Worm (Caenorhabditis elegans) whole organism, late embryonic: Measurements from ENCODE around the gene F10E9.10.

Experiments used
- C08G9.2 ChIP-seq: sonication (generic microtip); optimal IDR thresholded peaks from 2 replicates; lab custom pipeline; 2016; ENCODE audit warnings: mild to moderate bottlenecking, missing genetic modification characterization, moderate library complexity, missing compliant biosample characterization
- ahr-1 ChIP-seq: sonication (generic microtip); optimal IDR thresholded peaks from 2 replicates; lab custom pipeline; 2016; ENCODE audit warnings: missing genetic modification characterization, missing compliant biosample characterization
- ama-1 ChIP-seq: fragments of 150-350 bp; optimal IDR thresholded peaks from 2 replicates; lab custom pipeline; 2014
- ceh-2 ChIP-seq: sonication (generic microtip); optimal IDR thresholded peaks from 2 replicates; lab custom pipeline; 2016; ENCODE audit warnings: missing genotype, missing genetic modification characterization, missing compliant biosample characterization
- ceh-48 ChIP-seq: sonication (generic microtip); optimal IDR thresholded peaks from 2 replicates; lab custom pipeline; 2016; ENCODE audit warnings: missing genetic modification characterization, inconsistent platforms, missing compliant biosample characterization
- ceh-6 ChIP-seq: fragments of 200-800 bp; sonication (Bioruptor generic); optimal IDR thresholded peaks from 2 replicates; lab custom pipeline; 2018; ENCODE audit warnings: mild to moderate bottlenecking, missing genetic modification characterization, missing compliant biosample characterization
- ceh-9 ChIP-seq: sonication (generic microtip); optimal IDR thresholded peaks from 2 replicates; lab custom pipeline; 2016; ENCODE audit warnings: mild to moderate bottlenecking, missing genetic modification characterization, inconsistent platforms, missing compliant biosample characterization
- fax-1 ChIP-seq: sonication (generic microtip); optimal IDR thresholded peaks from 2 replicates; lab custom pipeline; 2016; ENCODE audit warnings: missing genotype, missing genetic modification characterization, missing compliant biosample characterization
- fkh-10 ChIP-seq: fragments of 150-350 bp; optimal IDR thresholded peaks from 2 replicates; lab custom pipeline; 2014; ENCODE audit warnings: missing biosample characterization, missing genetic modification reagents, missing genetic modification characterization
- gmeb-2 ChIP-seq: sonication (generic microtip); optimal IDR thresholded peaks from 2 replicates; lab custom pipeline; 2016; ENCODE audit warnings: missing genetic modification characterization, inconsistent platforms, missing compliant biosample characterization
- hlh-13 ChIP-seq: fragments of 200-800 bp; sonication (Bioruptor generic); optimal IDR thresholded peaks from 2 replicates; lab custom pipeline; 2018; ENCODE audit warnings: mild to moderate bottlenecking, missing genetic modification characterization, missing compliant biosample characterization
- hlh-15 ChIP-seq: sonication (generic microtip); optimal IDR thresholded peaks from 2 replicates; lab custom pipeline; 2016; ENCODE audit warnings: missing genetic modification characterization, missing compliant biosample characterization
- hlh-30 ChIP-seq: sonication (generic microtip); optimal IDR thresholded peaks from 2 replicates; lab custom pipeline; 2017; ENCODE audit warnings: antibody characterized with exemption, missing genetic modification characterization, missing compliant biosample characterization; ENCODE audit not compliant: insufficient read depth
- hlh-6 ChIP-seq: sonication (generic microtip); optimal IDR thresholded peaks from 2 replicates; lab custom pipeline; 2016; ENCODE audit warnings: missing genotype, missing genetic modification characterization, missing compliant biosample characterization
- lin-11 ChIP-seq: fragments of 200-800 bp; sonication (Bioruptor generic); optimal IDR thresholded peaks from 2 replicates; lab custom pipeline; 2018; ENCODE audit warnings: mild to moderate bottlenecking, missing genetic modification characterization, missing compliant biosample characterization
- nhr-11 ChIP-seq: fragments of 150-350 bp; optimal IDR thresholded peaks from 2 replicates; lab custom pipeline; 2014; ENCODE audit warnings: missing biosample characterization, missing genetic modification characterization
- pag-3 ChIP-seq: sonication (generic microtip); optimal IDR thresholded peaks from 2 replicates; lab custom pipeline; 2016; ENCODE audit warnings: missing compliant biosample characterization, missing genetic modification characterization, borderline replicate concordance
- pax-1 ChIP-seq: fragments of 150-350 bp; optimal IDR thresholded peaks from 2 replicates; lab custom pipeline; 2014; ENCODE audit warnings: missing biosample characterization, missing genetic modification characterization
- pha-4 ChIP-seq: fragments of 150-350 bp; optimal IDR thresholded peaks from 2 replicates; lab custom pipeline; 2018; ENCODE audit warnings: missing biosample characterization, missing genetic modification reagents, missing genetic modification characterization
- pqm-1 ChIP-seq: sonication (generic microtip); optimal IDR thresholded peaks from 2 replicates; lab custom pipeline; 2016; ENCODE audit warnings: missing genetic modification characterization, missing compliant biosample characterization
- rnt-1 ChIP-seq: sonication (generic microtip); optimal IDR thresholded peaks from 2 replicates; lab custom pipeline; 2016; ENCODE audit warnings: missing genetic modification characterization, missing compliant biosample characterization
- sox-2 ChIP-seq: fragments of 200-800 bp; sonication (Bioruptor generic); IDR thresholded peaks from 2 replicates; pipeline ENCODE4 v1.3.6; 2022; ENCODE audit warnings: missing genetic modification reagents, missing genetic modification characterization, missing compliant biosample characterization
- unc-3 ChIP-seq, 2 experiments: fragments of 200-800 bp in 1 of 2; sonication (Bioruptor generic) in 1 of 2; sonication (generic microtip) in 1 of 2; conservative IDR thresholded peaks in 1 of 2; optimal IDR thresholded peaks in 1 of 2; 2 replicates each; pipeline versions ENCODE4 v1.3.6 to Lab custom; 2016 to 2022; ENCODE audit warnings: missing compliant biosample characterization in 2 of 2, missing genetic modification characterization in 2 of 2, missing genetic modification reagents in 1 of 2
- unc-42 ChIP-seq: sonication (generic microtip); optimal IDR thresholded peaks from 2 replicates; lab custom pipeline; 2016; ENCODE audit warnings: missing genotype, missing genetic modification characterization, missing compliant biosample characterization
- unc-86 ChIP-seq: sonication (generic microtip); optimal IDR thresholded peaks from 2 replicates; lab custom pipeline; 2016; ENCODE audit warnings: missing genetic modification characterization, missing compliant biosample characterization
- zip-5 ChIP-seq: sonication (generic microtip); optimal IDR thresholded peaks from 2 replicates; lab custom pipeline; 2016; ENCODE audit warnings: missing genetic modification characterization, missing compliant biosample characterization
- ztf-16 ChIP-seq: sonication (generic microtip); optimal IDR thresholded peaks from 2 replicates; lab custom pipeline; 2017; ENCODE audit warnings: missing genetic modification characterization, missing compliant biosample characterization

Gene F10E9.10

DNA sequence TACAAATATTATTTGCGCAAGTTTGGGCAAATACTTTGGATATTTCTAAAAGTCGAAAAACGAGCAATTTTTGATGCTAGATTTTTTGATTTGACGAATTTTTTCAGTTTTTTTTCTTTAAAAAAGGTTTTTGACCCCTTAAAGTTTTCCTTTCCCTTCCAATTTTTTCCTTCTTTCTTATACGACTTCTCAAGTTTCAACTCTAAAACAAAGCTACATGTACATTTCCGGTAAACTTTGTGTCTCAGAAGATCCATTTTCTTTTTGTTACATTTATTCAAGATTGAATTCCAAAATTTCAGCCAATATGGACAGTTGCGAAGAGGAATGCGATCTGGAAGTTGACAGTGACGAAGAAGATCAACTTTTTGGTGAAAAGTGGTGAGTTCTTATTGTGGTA, 41.3 kb downstream of the F10E9.10 start, which contains the start of gene mig-10:
Gene mig-10, plus strand, starts transcription at position 301 of the 400 bp plus-strand sequence.
- TF ChIP-seq rnt-1 (tag; lab: Kevin White, UChicago) (no peak), hlh-30 (tag; lab: Kevin White, UChicago) (no peak), hlh-13 (GFP tag; lab: Kevin White, UChicago) (no peak), sox-2 (GFP tag; lab: Robert Waterston, UW) (no peak), pax-1 (tag; lab: Kevin White, UChicago) (no peak), zip-5 (tag; lab: Kevin White, UChicago) (no peak), pha-4 (tag; lab: Kevin White, UChicago) (no peak), unc-3 (GFP tag; conservative IDR thresholded peaks at IDR 0.05; lab: Robert Waterston, UW) (no peak), unc-3 (tag; optimal IDR thresholded peaks at IDR 0.05; lab: Kevin White, UChicago) (no peak), fax-1 (tag; lab: Kevin White, UChicago) (no peak), pag-3 (no peak), fkh-10 (GFP tag; lab: Kevin White, UChicago) (no peak), C08G9.2 (tag; lab: Kevin White, UChicago) (no peak), ama-1 (lab: Kevin White, UChicago) (no peak), nhr-11 (no peak), hlh-15 (tag; lab: Kevin White, UChicago) (no peak), ceh-9 (no peak), ahr-1 (tag; lab: Kevin White, UChicago) (no peak)

DNA sequence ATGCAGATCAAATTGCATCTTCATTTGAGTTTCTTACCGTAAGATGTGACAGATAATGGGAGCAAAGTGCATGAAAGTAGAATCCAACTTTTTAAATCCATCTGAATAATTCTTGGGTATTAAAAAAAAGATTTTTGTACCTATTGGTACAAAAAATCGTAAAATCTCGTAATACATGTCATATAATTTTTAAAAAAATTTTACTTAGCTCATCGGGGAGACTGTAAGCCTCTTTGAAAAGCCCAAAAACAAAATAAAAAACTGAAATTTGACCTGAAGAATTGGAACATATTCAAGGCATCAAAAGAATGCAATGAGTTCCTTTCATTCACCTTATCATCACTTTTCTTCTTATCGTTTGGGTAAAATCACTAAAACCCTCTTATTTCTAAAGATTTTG, 44.2 kb downstream of the F10E9.10 start, which contains the start of gene clec-160:
Gene clec-160, minus strand, starts transcription at position 101 of the 400 bp plus-strand sequence.
- TF ChIP-seq pqm-1 (no peak), unc-86 (tag; lab: Kevin White, UChicago) (no peak), unc-3 (GFP tag; conservative IDR thresholded peaks at IDR 0.05; lab: Robert Waterston, UW) (no peak), unc-3 (tag; optimal IDR thresholded peaks at IDR 0.05; lab: Kevin White, UChicago) (no peak), ceh-6 (GFP tag; lab: Kevin White, UChicago) (no peak), ceh-48 (no peak), lin-11 (tag; lab: Kevin White, UChicago) (no peak), unc-42 (tag; lab: Kevin White, UChicago) (no peak), ztf-16 (tag; lab: Kevin White, UChicago) (no peak)
- TF ChIP-seq, all 69 proteins: peak for 0

DNA sequence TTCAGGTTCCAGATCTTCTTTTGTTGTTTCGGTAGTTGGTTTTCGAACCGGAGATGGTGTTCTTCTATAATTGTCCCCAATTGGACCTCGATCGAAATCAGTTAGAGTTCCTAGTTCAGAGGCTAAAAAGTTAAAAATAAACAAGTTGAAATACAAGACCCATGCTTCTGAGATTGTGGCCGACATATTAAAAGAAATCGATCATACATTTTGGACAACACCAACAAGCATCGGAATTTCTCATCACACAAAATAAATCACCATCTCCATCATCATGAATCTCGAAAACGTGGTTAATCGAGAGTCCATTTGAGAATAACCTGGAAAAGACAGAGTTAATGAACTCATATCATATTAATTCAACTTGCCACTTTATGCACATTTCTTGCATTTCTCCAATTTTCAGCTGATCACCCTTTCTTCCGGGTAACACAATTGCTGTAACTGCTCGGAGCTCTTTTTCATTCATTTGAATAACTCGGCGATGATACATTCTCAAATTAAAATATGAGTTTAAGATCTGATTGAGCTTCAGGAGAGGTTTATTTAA, 48.3 kb downstream of the F10E9.10 start, which contains the start of the genes mps-4 and F09G8.10:
Gene mps-4, minus strand, starts transcription at position 101 of the 550 bp plus-strand sequence.
Gene F09G8.10, minus strand, starts transcription at position 500 of the 550 bp plus-strand sequence.
- TF ChIP-seq gmeb-2 (tag; lab: Kevin White, UChicago) (no peak), ceh-2 (tag; lab: Kevin White, UChicago) (no peak), hlh-6 (tag; lab: Kevin White, UChicago) (no peak), hlh-30 (tag; lab: Kevin White, UChicago) (no peak)
